Fruit fly (Drosophila melanogaster) whole organism, pupa: ENCODE data around the gene CG9338.

Source experiments
- CG14655 ChIP-seq: fragments of 200-800 bp; sonication (Bioruptor generic); optimal IDR thresholded peaks from 3 replicates; lab custom pipeline; 2017; ENCODE audit warnings: mild to moderate bottlenecking, missing biosample characterization, missing genetic modification reagents, missing genetic modification characterization
- CG15710 ChIP-seq: fragments of 200-800 bp; sonication (Bioruptor generic); optimal IDR thresholded peaks from 2 replicates; lab custom pipeline; 2018; ENCODE audit warnings: missing biosample characterization, mild to moderate bottlenecking, missing genetic modification characterization, moderate library complexity
- CG9948 ChIP-seq: fragments of 200-800 bp; sonication (Bioruptor generic); optimal IDR thresholded peaks from 2 replicates; lab custom pipeline; 2018; ENCODE audit warnings: missing biosample characterization, mild to moderate bottlenecking, missing genetic modification characterization, moderate library complexity
- Ets98B ChIP-seq: fragments of 200-800 bp; sonication (Bioruptor generic); IDR thresholded peaks from 2 replicates; pipeline ENCODE4 v1.3.6; 2022; ENCODE audit warnings: missing biosample characterization, missing genetic modification characterization

dm6 chr2L:20881353-20882079 lies 16.5 kb downstream of the CG9338 start:
- no peak for TF ChIP-seq Ets98B
- no peak for TF ChIP-seq CG9948 (tag; lab: Kevin White, UChicago)
- peak; percentile 1 for TF ChIP-seq CG14655 (GFP tag; lab: Kevin White, UChicago)
- TF ChIP-seq CG15710 (tag; lab: Kevin White, UChicago): no peak
